Worm (Caenorhabditis elegans) whole organism, L3 larva: ENCODE measurements around the gene lgc-24.

ENCODE experiments used
- ZK546.5 ChIP-seq: sonication (generic microtip); optimal IDR thresholded peaks from 2 replicates; lab custom pipeline; 2017; ENCODE audit warnings: missing biosample characterization, missing genetic modification characterization
- aly-2 ChIP-seq: fragments of 150-350 bp; optimal IDR thresholded peaks from 2 replicates; lab custom pipeline; 2014; ENCODE audit warnings: missing biosample characterization, missing genetic modification characterization
- ceh-82 ChIP-seq: fragments of 150-350 bp; optimal IDR thresholded peaks from 2 replicates; lab custom pipeline; 2014; ENCODE audit warnings: missing biosample characterization, missing genetic modification characterization
- ceh-9 ChIP-seq: sonication (generic microtip); optimal IDR thresholded peaks from 2 replicates; lab custom pipeline; 2018; ENCODE audit warnings: missing biosample characterization, missing genetic modification characterization
- egl-27 ChIP-seq: sonication (generic microtip); optimal IDR thresholded peaks from 4 replicates; lab custom pipeline; 2017; ENCODE audit warnings: missing biosample characterization, missing genetic modification reagents, missing genetic modification characterization
- elt-2 ChIP-seq: sonication (generic microtip); optimal IDR thresholded peaks from 2 replicates; lab custom pipeline; 2016; ENCODE audit warnings: missing genetic modification reagents, mild to moderate bottlenecking, missing genetic modification characterization, missing compliant biosample characterization
- elt-3 ChIP-seq, 3 experiments: fragments of 150-350 bp in 1 of 3; sonication (generic microtip) in 2 of 3; optimal IDR thresholded peaks; 2 replicates in 2 of 3; 4 replicates in 1 of 3; lab custom pipeline; 2014 to 2017; ENCODE audit warnings: missing biosample characterization in 3 of 3, missing genetic modification characterization in 3 of 3
- eor-1 ChIP-seq, 2 experiments: fragments of 150-350 bp; optimal IDR thresholded peaks; 2 replicates each; lab custom pipeline; 2014 to 2018; ENCODE audit warnings: missing biosample characterization in 2 of 2, missing genetic modification characterization in 2 of 2
- fkh-10 ChIP-seq: sonication (generic microtip); optimal IDR thresholded peaks from 2 replicates; lab custom pipeline; 2017; ENCODE audit warnings: missing biosample characterization, missing genetic modification reagents, missing genetic modification characterization
- fos-1 ChIP-seq: fragments of 150-350 bp; optimal IDR thresholded peaks from 2 replicates; lab custom pipeline; 2014; ENCODE audit warnings: missing biosample characterization, missing genetic modification characterization
- hmg-11 ChIP-seq: sonication (generic microtip); optimal IDR thresholded peaks from 2 replicates; lab custom pipeline; 2016; ENCODE audit warnings: missing genetic modification characterization, missing compliant biosample characterization
- lin-15B ChIP-seq: fragments of 150-350 bp; optimal IDR thresholded peaks from 2 replicates; lab custom pipeline; 2014; ENCODE audit warnings: missing biosample characterization, missing genetic modification characterization
- lin-39 ChIP-seq: fragments of 150-350 bp; optimal IDR thresholded peaks from 2 replicates; lab custom pipeline; 2018; ENCODE audit warnings: missing biosample characterization, missing genetic modification reagents, missing genetic modification characterization
- lsy-12 ChIP-seq: sonication (generic microtip); optimal IDR thresholded peaks from 2 replicates; lab custom pipeline; 2016; ENCODE audit warnings: mild to moderate bottlenecking, missing genetic modification characterization, missing compliant biosample characterization
- mdl-1 ChIP-seq: fragments of 150-350 bp; optimal IDR thresholded peaks from 2 replicates; lab custom pipeline; 2014; ENCODE audit warnings: missing biosample characterization, missing genetic modification characterization
- nfya-1 ChIP-seq: sonication (generic microtip); optimal IDR thresholded peaks from 2 replicates; lab custom pipeline; 2017; ENCODE audit warnings: missing genetic modification characterization, mild to moderate bottlenecking, missing compliant biosample characterization, antibody characterized with exemption, moderate library complexity; ENCODE audit not compliant: insufficient read depth
- nhr-12 ChIP-seq: fragments of 150-350 bp; optimal IDR thresholded peaks from 2 replicates; lab custom pipeline; 2014; ENCODE audit warnings: missing biosample characterization, missing genetic modification characterization
- nhr-23 ChIP-seq: fragments of 150-350 bp; optimal IDR thresholded peaks from 2 replicates; lab custom pipeline; 2014; ENCODE audit warnings: missing biosample characterization, missing genetic modification reagents, missing genetic modification characterization
- nhr-237 ChIP-seq: fragments of 150-350 bp; optimal IDR thresholded peaks from 2 replicates; lab custom pipeline; 2014; ENCODE audit warnings: missing biosample characterization, missing genetic modification characterization
- nhr-43 ChIP-seq: sonication (generic microtip); optimal IDR thresholded peaks from 2 replicates; lab custom pipeline; 2016; ENCODE audit warnings: mild to moderate bottlenecking, missing genetic modification characterization, missing compliant biosample characterization; ENCODE audit not compliant: poor library complexity, severe bottlenecking
- nhr-77 ChIP-seq: fragments of 150-350 bp; optimal IDR thresholded peaks from 2 replicates; lab custom pipeline; 2014; ENCODE audit warnings: missing biosample characterization, missing genetic modification characterization
- pha-4 ChIP-seq: fragments of 150-350 bp; optimal IDR thresholded peaks from 2 replicates; lab custom pipeline; 2014; ENCODE audit warnings: missing biosample characterization, missing genetic modification reagents, missing genetic modification characterization
- pqm-1 ChIP-seq: fragments of 150-350 bp; optimal IDR thresholded peaks from 2 replicates; lab custom pipeline; 2017; ENCODE audit warnings: missing biosample characterization, missing genetic modification characterization, inconsistent platforms
- sea-2 ChIP-seq: fragments of 150-350 bp; sonication (generic microtip); optimal IDR thresholded peaks from 4 replicates; lab custom pipeline; 2014; ENCODE audit warnings: missing biosample characterization, missing genetic modification reagents, missing genetic modification characterization
- snpc-4 ChIP-seq: fragments of 150-350 bp; optimal IDR thresholded peaks from 2 replicates; lab custom pipeline; 2014; ENCODE audit warnings: missing biosample characterization, missing genetic modification characterization
- tbx-2 ChIP-seq: sonication (generic microtip); optimal IDR thresholded peaks from 2 replicates; lab custom pipeline; 2016; ENCODE audit warnings: mild to moderate bottlenecking, missing genetic modification characterization, missing compliant biosample characterization
- unc-39 ChIP-seq: sonication (generic microtip); optimal IDR thresholded peaks from 4 replicates; lab custom pipeline; 2017; ENCODE audit warnings: missing biosample characterization, missing genetic modification characterization
- unc-62 ChIP-seq: fragments of 150-350 bp; sonication (generic microtip); optimal IDR thresholded peaks from 4 replicates; lab custom pipeline; 2014; ENCODE audit warnings: missing biosample characterization, missing genetic modification reagents, missing genetic modification characterization
- ztf-11 ChIP-seq: fragments of 150-350 bp; optimal IDR thresholded peaks from 2 replicates; lab custom pipeline; 2014; ENCODE audit warnings: missing biosample characterization, missing genetic modification characterization
- ztf-4 ChIP-seq: fragments of 150-350 bp; optimal IDR thresholded peaks from 2 replicates; lab custom pipeline; 2014; ENCODE audit warnings: missing biosample characterization, missing genetic modification characterization

Gene lgc-24

DNA sequence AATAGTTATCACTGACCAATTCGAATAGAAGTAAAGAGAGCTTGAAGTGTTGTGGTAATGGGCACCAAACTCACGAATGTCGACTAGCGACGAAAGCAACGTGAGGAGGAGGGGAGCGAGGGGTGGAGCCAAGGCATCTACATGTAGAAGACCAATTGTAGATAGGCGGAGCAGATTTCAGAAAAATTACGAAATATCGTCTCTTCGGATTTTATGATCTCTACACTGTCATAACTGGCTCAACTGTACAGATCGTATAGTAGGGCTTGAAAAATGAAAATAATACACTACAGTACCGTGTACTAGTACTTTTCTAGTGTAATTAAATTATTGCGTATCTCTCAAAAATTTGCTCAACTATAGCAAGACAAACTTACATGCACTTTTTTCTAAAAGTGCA is 24.7 kb downstream of the lgc-24 start, which contains the start of gene W03G11.4:
Gene W03G11.4 (minus strand): TSS at position 101 of the 400 bp plus-strand sequence.
- TF ChIP-seq elt-3 (tag; optimal IDR thresholded peaks at IDR 0.05; lab: Kevin White, UChicago) (no peak), lin-39 (tag; lab: Kevin White, UChicago) (no peak), ceh-82 (tag; lab: Kevin White, UChicago) (no peak), tbx-2 (no peak), eor-1 (tag; optimal IDR thresholded peaks at IDR 0.05; lab: Kevin White, UChicago) (no peak), hmg-11 (tag; lab: Kevin White, UChicago) (no peak), nhr-43 (no peak)

DNA sequence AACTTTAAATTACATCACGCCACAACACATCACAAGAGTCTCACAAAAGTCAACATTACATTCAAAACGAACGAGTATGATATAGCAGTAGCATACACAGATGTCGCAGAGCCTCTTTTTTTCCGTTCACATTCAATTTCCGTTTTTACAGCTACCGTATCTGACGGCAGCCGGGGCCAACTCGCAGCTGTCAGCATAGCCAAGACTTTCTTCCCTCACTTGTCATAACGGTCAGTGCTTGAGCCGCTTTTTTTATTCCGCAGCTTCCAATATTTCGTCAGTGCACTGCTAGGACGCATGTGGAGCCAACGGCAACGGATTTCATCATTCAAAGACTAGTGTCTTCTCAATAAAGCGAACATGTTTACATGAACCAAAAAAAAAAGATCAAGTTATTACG is 25.6 kb downstream of the lgc-24 start:
- TF ChIP-seq snpc-4 = no peak
- no peak for TF ChIP-seq egl-27
- no peak for TF ChIP-seq fos-1
- no peak for TF ChIP-seq lin-15B
- no peak for TF ChIP-seq ceh-82 (tag; lab: Kevin White, UChicago)
- TF ChIP-seq ztf-11 (tag; lab: Kevin White, UChicago) = no peak
- no peak for TF ChIP-seq mdl-1 (tag; lab: Kevin White, UChicago)
- TF ChIP-seq pqm-1 (tag; lab: Kevin White, UChicago) = no peak
- TF ChIP-seq nhr-12 = no peak
- TF ChIP-seq ZK546.5 = no peak
- no peak for TF ChIP-seq unc-39 (tag; lab: Kevin White, UChicago)
- TF ChIP-seq tbx-2 = no peak
- TF ChIP-seq ztf-4 (tag; lab: Kevin White, UChicago) = no peak
- no peak for TF ChIP-seq unc-62 (GFP tag; lab: Kevin White, UChicago)
- TF ChIP-seq lsy-12 = no peak
- no peak for TF ChIP-seq hmg-11 (tag; lab: Kevin White, UChicago)

ce11 chrX:12095200-12095599 is 26.9 kb downstream of the lgc-24 start:
- TF ChIP-seq pqm-1 (tag; lab: Kevin White, UChicago) = peak; percentile 11
- no peak for TF ChIP-seq eor-1 (tag; optimal IDR thresholded peaks at IDR 0.05; lab: Kevin White, UChicago)

DNA sequence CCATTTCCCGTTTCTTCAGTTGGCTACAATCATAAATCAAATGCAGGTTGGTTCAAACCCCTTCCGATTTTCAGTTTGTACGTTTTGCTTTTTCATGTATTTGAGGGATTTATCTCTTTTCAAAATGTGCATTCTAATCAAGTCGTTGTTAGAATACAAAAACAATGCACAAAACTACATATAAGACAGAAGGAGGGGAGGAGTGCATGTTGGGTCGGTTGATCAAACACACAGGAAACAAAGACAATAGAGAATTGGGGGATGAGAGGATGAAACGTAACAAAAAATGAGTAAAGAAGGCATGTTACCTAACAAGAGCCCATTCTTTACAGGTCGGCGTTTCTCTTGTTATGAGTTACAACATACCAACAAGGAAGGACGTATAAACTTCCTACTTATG is 29.6 kb downstream of the lgc-24 start:
- TF ChIP-seq fos-1 (no peak), nhr-23 (no peak), aly-2 (tag; lab: Kevin White, UChicago) (no peak), pha-4 (tag; lab: Kevin White, UChicago) (no peak), ztf-11 (tag; lab: Kevin White, UChicago) (no peak), unc-39 (tag; lab: Kevin White, UChicago) (no peak), mdl-1 (tag; lab: Kevin White, UChicago) (no peak), unc-62 (GFP tag; lab: Kevin White, UChicago) (no peak), eor-1 (tag; optimal IDR thresholded peaks at IDR 0.05; lab: Kevin White, UChicago) (no peak), nhr-237 (no peak), ceh-82 (tag; lab: Kevin White, UChicago) (no peak), nhr-43 (no peak), elt-2 (tag; lab: Kevin White, UChicago) (no peak), nfya-1 (tag; lab: Kevin White, UChicago) (no peak), pqm-1 (tag; lab: Kevin White, UChicago) (no peak), sea-2 (GFP tag; lab: Kevin White, UChicago) (no peak), ZK546.5 (no peak), ceh-9 (tag; lab: Kevin White, UChicago) (no peak), hmg-11 (tag; lab: Kevin White, UChicago) (no peak)

DNA sequence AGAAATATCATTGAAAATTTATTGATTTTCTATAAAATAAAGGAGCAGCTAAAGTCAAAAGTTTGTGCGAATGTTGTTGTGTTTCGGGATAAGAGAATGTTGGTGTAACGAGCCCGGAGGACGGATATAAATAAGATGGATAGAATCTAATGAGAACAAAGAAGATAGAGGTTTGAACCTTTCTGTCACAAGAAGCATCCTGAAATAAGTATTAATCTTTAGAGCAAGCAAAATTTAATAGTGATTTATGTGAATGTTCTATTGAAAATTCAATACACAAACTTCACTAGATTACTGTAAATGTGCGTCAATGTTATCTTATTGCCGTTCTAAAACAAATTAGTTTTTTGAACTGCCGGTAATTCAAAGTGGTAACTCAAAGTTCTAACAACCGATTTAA is 35.4 kb downstream of the lgc-24 start, which contains the start of gene W03G11.3:
Gene W03G11.3 (minus strand): TSS at position 101 of the 400 bp plus-strand sequence.
- TF ChIP-seq ZK546.5 = no peak
- no peak for TF ChIP-seq lin-15B
- no peak for TF ChIP-seq lsy-12
- TF ChIP-seq fkh-10 = no peak
- TF ChIP-seq elt-3 (tag; optimal IDR thresholded peaks at IDR 0.05; lab: Kevin White, UChicago) = no peak

ce11 chrX:12104630-12105029 is 36.3 kb downstream of the lgc-24 start, which contains the start of gene col-181:
Gene col-181, plus strand, starts transcription at chrX:12104930.
- TF ChIP-seq snpc-4 (no peak), elt-2 (tag; lab: Kevin White, UChicago) (no peak), elt-3 (tag; optimal IDR thresholded peaks at IDR 0.05; lab: Kevin White, UChicago) (no peak), nhr-77 (tag; lab: Kevin White, UChicago) (no peak), unc-39 (tag; lab: Kevin White, UChicago) (no peak), lsy-12 (no peak), lin-39 (tag; lab: Kevin White, UChicago) (no peak), ceh-9 (tag; lab: Kevin White, UChicago) (no peak), nhr-43 (no peak)
